Worm (Caenorhabditis elegans): ENCODE results near the gene C55A6.4.

- TF ChIP-seq ztf-11 (tag; optimal IDR thresholded peaks at IDR 0.05) (no peak), nhr-10 (tag; optimal IDR thresholded peaks at IDR 0.05) (no peak)
Observed at ce11 chrV:11470210-11470713, 47.4 kb downstream of the C55A6.4 start, which contains the start of gene aat-6.

All from whole organism, L2 larva.